Worm (Caenorhabditis elegans) whole organism, L4 larva: Measurements from ENCODE around the gene nhr-275.

ENCODE experiments used
- D1046.2 ChIP-seq: fragments of 200-800 bp; sonication (Bioruptor generic); IDR thresholded peaks from 2 replicates; pipeline ENCODE4 v1.3.6; 2022; ENCODE audit warnings: missing genetic modification characterization, missing compliant biosample characterization
- ZK337.2 ChIP-seq: fragments of 200-800 bp; sonication (Bioruptor generic); IDR thresholded peaks from 2 replicates; pipeline ENCODE4 v1.3.6; 2022; ENCODE audit warnings: missing genetic modification reagents, missing genetic modification characterization, missing compliant biosample characterization
- aha-1 ChIP-seq: fragments of 150-350 bp; peaks from one replicate; lab custom pipeline; 2014; ENCODE audit warnings: missing biosample characterization, missing genetic modification characterization
- aly-2 ChIP-seq: sonication (generic microtip); optimal IDR thresholded peaks from 2 replicates; lab custom pipeline; 2018; ENCODE audit warnings: missing biosample characterization, missing genetic modification characterization
- ama-1 ChIP-seq: fragments of 150-350 bp; optimal IDR thresholded peaks from 2 replicates; lab custom pipeline; 2014; ENCODE audit warnings: inconsistent platforms, mixed read lengths
- fos-1 ChIP-seq: fragments of 150-350 bp; optimal IDR thresholded peaks from 2 replicates; lab custom pipeline; 2014; ENCODE audit warnings: missing biosample characterization, missing genetic modification characterization
- mes-2 ChIP-seq: sonication (generic microtip); optimal IDR thresholded peaks from 2 replicates; lab custom pipeline; 2016; ENCODE audit warnings: missing genotype, mild to moderate bottlenecking, missing genetic modification characterization, missing compliant biosample characterization; ENCODE audit not compliant: poor library complexity, severe bottlenecking
- nhr-11 ChIP-seq: fragments of 150-350 bp; optimal IDR thresholded peaks from 2 replicates; lab custom pipeline; 2014; ENCODE audit warnings: missing biosample characterization, missing genetic modification characterization
- tra-1 ChIP-seq: fragments of 200-800 bp; sonication (Bioruptor generic); IDR thresholded peaks from 2 replicates; pipeline ENCODE4 v1.3.6; 2022; ENCODE audit warnings: missing genetic modification reagents, missing genetic modification characterization, missing compliant biosample characterization
- unc-62 ChIP-seq, 3 experiments: fragments of 150-350 bp in 1 of 3; sonication (generic microtip); optimal IDR thresholded peaks in 2 of 3; peaks in 1 of 3; 1 replicate in 1 of 3; 2 replicates in 2 of 3; lab custom pipeline; 2014 to 2017; ENCODE audit warnings: missing biosample characterization in 3 of 3, missing genetic modification characterization in 3 of 3, missing genetic modification reagents in 3 of 3, missing genotype in 1 of 3

Gene nhr-275

ce11 chrV:2216927-2217326 lies 49.9 kb downstream of the nhr-275 start:
- peak; percentile 91 for TF ChIP-seq aha-1 (tag; lab: Kevin White, UChicago)
- no peak for TF ChIP-seq aly-2 (tag; lab: Kevin White, UChicago)
- 0 out of 2 replicates have a peak, but pooled peaks have one; percentile 23 for TF ChIP-seq D1046.2
- TF ChIP-seq mes-2 (tag; lab: Kevin White, UChicago) = no peak
- no peak for TF ChIP-seq ama-1 (lab: Kevin White, UChicago)

DNA sequence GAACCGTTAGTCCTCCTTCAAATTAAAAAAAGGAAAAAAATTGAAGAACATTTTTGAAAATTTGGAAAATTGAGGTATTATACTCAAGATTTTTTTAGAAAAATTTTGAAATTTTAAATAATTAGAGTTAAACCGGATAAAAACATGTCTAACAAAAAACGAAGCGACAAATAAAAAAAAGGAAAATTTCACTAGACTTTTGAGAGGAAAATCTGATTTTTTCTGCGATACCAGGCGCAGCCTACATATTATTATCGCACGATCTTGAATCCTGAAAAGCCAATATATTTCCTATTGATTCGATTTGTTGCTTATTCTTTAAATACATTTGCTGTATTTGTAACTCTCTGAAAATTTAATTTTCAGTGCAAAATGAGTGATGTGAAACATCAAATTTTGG lies 51.5 kb downstream of the nhr-275 start, which contains the start of gene nstp-8:
Gene nstp-8 (plus strand): TSS at position 301 of the 400 bp plus-strand sequence.
- no peak for TF ChIP-seq tra-1 (GFP tag; lab: Robert Waterston, UW)
- no peak for TF ChIP-seq nhr-11 (tag; lab: Kevin White, UChicago)
- TF ChIP-seq fos-1 (tag; lab: Kevin White, UChicago) = no peak
- no peak for TF ChIP-seq ZK337.2 (GFP tag; lab: Robert Waterston, UW)
- no peak for TF ChIP-seq unc-62 (GFP tag; optimal IDR thresholded peaks at IDR 0.05 in 1 of 2; lab: Kevin White, UChicago)
- no peak for TF ChIP-seq unc-62 (tag; optimal IDR thresholded peaks at IDR 0.05; lab: Kevin White, UChicago)
- TF ChIP-seq, all 104 proteins: peak for 0
